Worm (Caenorhabditis elegans) whole organism, mixed stage, embryonic: ENCODE results near the gene F23A7.3.
A peak's percentile ranks its signal among the peaks of the same experiment; 100 is the strongest.
"Not testable (repeated sequence)": the region's sequence is repeated elsewhere in the genome, so short reads cannot be mapped to it uniquely, and the experiment has no call there.

ENCODE experiments used
- M03D4.4 ChIP-seq: sonication (generic microtip); optimal IDR thresholded peaks from 2 replicates; lab custom pipeline; 2017; ENCODE audit warnings: mild to moderate bottlenecking, missing genetic modification characterization, missing compliant biosample characterization
- bed-3 ChIP-seq: fragments of 200-800 bp; sonication (Bioruptor generic); optimal IDR thresholded peaks from 3 replicates; lab custom pipeline; 2018; ENCODE audit warnings: mild to moderate bottlenecking, missing genetic modification characterization, moderate library complexity, missing compliant biosample characterization
- blmp-1 ChIP-seq: fragments of 150-350 bp; optimal IDR thresholded peaks from 2 replicates; lab custom pipeline; 2014; ENCODE audit warnings: missing biosample characterization, missing genetic modification characterization
- ceh-39 ChIP-seq: fragments of 150-350 bp; optimal IDR thresholded peaks from 2 replicates; lab custom pipeline; 2014; ENCODE audit warnings: missing biosample characterization, missing genetic modification characterization
- ceh-43 ChIP-seq: fragments of 200-800 bp; sonication (Bioruptor generic); optimal IDR thresholded peaks from 2 replicates; lab custom pipeline; 2018; ENCODE audit warnings: mild to moderate bottlenecking, missing genetic modification characterization, moderate library complexity, missing compliant biosample characterization
- ceh-83 ChIP-seq: fragments of 200-800 bp; sonication (Bioruptor generic); optimal IDR thresholded peaks from 2 replicates; lab custom pipeline; 2018; ENCODE audit warnings: mild to moderate bottlenecking, missing genetic modification characterization, missing compliant biosample characterization
- ces-1 ChIP-seq: fragments of 150-350 bp; optimal IDR thresholded peaks from 2 replicates; lab custom pipeline; 2014; ENCODE audit warnings: missing biosample characterization, missing genetic modification reagents, missing genetic modification characterization
- cnd-1 ChIP-seq: fragments of 200-800 bp; sonication (Bioruptor generic); optimal IDR thresholded peaks from 2 replicates; lab custom pipeline; 2018; ENCODE audit warnings: mild to moderate bottlenecking, missing genetic modification characterization, missing compliant biosample characterization
- drap-1 ChIP-seq: fragments of 200-800 bp; sonication (Bioruptor generic); optimal IDR thresholded peaks from 3 replicates; lab custom pipeline; 2018; ENCODE audit warnings: mild to moderate bottlenecking, missing genetic modification characterization, missing compliant biosample characterization
- elt-1 ChIP-seq: sonication (generic microtip); optimal IDR thresholded peaks from 2 replicates; lab custom pipeline; 2017; ENCODE audit warnings: missing genetic modification characterization, mild to moderate bottlenecking, missing compliant biosample characterization, antibody characterized with exemption, moderate library complexity, borderline replicate concordance; ENCODE audit not compliant: insufficient read depth
- elt-3 ChIP-seq: fragments of 150-350 bp; optimal IDR thresholded peaks from 2 replicates; lab custom pipeline; 2014; ENCODE audit warnings: missing biosample characterization, missing genetic modification characterization
- flh-1 ChIP-seq: fragments of 200-800 bp; sonication (Bioruptor generic); optimal IDR thresholded peaks from 2 replicates; lab custom pipeline; 2018; ENCODE audit warnings: mild to moderate bottlenecking, missing genetic modification characterization, moderate library complexity, missing compliant biosample characterization
- ham-2 ChIP-seq: fragments of 200-800 bp; sonication (Bioruptor generic); optimal IDR thresholded peaks from 2 replicates; lab custom pipeline; 2018; ENCODE audit warnings: mild to moderate bottlenecking, missing genetic modification characterization, missing compliant biosample characterization
- hlh-1 ChIP-seq: fragments of 150-350 bp; optimal IDR thresholded peaks from 2 replicates; lab custom pipeline; 2014; ENCODE audit warnings: missing biosample characterization, missing genetic modification reagents, missing genetic modification characterization
- lin-13 ChIP-seq: fragments of 150-350 bp; optimal IDR thresholded peaks from 2 replicates; lab custom pipeline; 2014; ENCODE audit warnings: missing biosample characterization, missing genetic modification characterization
- lin-32 ChIP-seq: fragments of 200-800 bp; sonication (Bioruptor generic); optimal IDR thresholded peaks from 2 replicates; lab custom pipeline; 2018; ENCODE audit warnings: mild to moderate bottlenecking, missing genetic modification characterization, missing compliant biosample characterization
- lsy-2 ChIP-seq: fragments of 150-350 bp; optimal IDR thresholded peaks from 2 replicates; lab custom pipeline; 2014; ENCODE audit warnings: missing biosample characterization, missing genetic modification characterization
- mab-5 ChIP-seq: fragments of 150-350 bp; optimal IDR thresholded peaks from 2 replicates; lab custom pipeline; 2014; ENCODE audit warnings: missing biosample characterization, missing genetic modification characterization
- mep-1 ChIP-seq: fragments of 150-350 bp; optimal IDR thresholded peaks from 2 replicates; lab custom pipeline; 2017; ENCODE audit warnings: missing biosample characterization, missing genetic modification reagents, missing genetic modification characterization, inconsistent platforms
- mls-2 ChIP-seq: sonication (generic microtip); optimal IDR thresholded peaks from 2 replicates; lab custom pipeline; 2016; ENCODE audit warnings: mild to moderate bottlenecking, missing genetic modification characterization, moderate library complexity, missing compliant biosample characterization
- nhr-12 ChIP-seq: fragments of 150-350 bp; optimal IDR thresholded peaks from 2 replicates; lab custom pipeline; 2014; ENCODE audit warnings: missing biosample characterization, missing genetic modification characterization
- nhr-2 ChIP-seq: fragments of 150-350 bp; optimal IDR thresholded peaks from 2 replicates; lab custom pipeline; 2014; ENCODE audit warnings: missing biosample characterization, missing genetic modification characterization
- nhr-237 ChIP-seq: fragments of 150-350 bp; optimal IDR thresholded peaks from 2 replicates; lab custom pipeline; 2014; ENCODE audit warnings: missing biosample characterization, missing genetic modification characterization
- nhr-28 ChIP-seq: fragments of 150-350 bp; optimal IDR thresholded peaks from 2 replicates; lab custom pipeline; 2014; ENCODE audit warnings: missing biosample characterization, missing genetic modification characterization
- nhr-76 ChIP-seq: sonication (generic microtip); optimal IDR thresholded peaks from 2 replicates; lab custom pipeline; 2017; ENCODE audit warnings: missing biosample characterization, missing genetic modification characterization
- pha-4 ChIP-seq: fragments of 150-350 bp; optimal IDR thresholded peaks from 2 replicates; lab custom pipeline; 2018; ENCODE audit warnings: missing biosample characterization, missing genetic modification reagents, missing genetic modification characterization
- sem-2 ChIP-seq: fragments of 200-800 bp; sonication (Bioruptor generic); optimal IDR thresholded peaks from 2 replicates; lab custom pipeline; 2018; ENCODE audit warnings: mild to moderate bottlenecking, missing genetic modification characterization, missing compliant biosample characterization
- snpc-4 ChIP-seq: fragments of 150-350 bp; optimal IDR thresholded peaks from 2 replicates; lab custom pipeline; 2014; ENCODE audit warnings: missing biosample characterization, missing genetic modification characterization
- sptf-1 ChIP-seq: sonication (generic microtip); optimal IDR thresholded peaks from 2 replicates; lab custom pipeline; 2017; ENCODE audit warnings: mild to moderate bottlenecking, missing genetic modification characterization, moderate library complexity, missing compliant biosample characterization
- tbx-8 ChIP-seq: fragments of 200-800 bp; sonication (Bioruptor generic); optimal IDR thresholded peaks from 2 replicates; lab custom pipeline; 2018; ENCODE audit warnings: mild to moderate bottlenecking, missing genetic modification characterization, moderate library complexity, missing compliant biosample characterization
- unc-120 ChIP-seq: sonication (generic microtip); optimal IDR thresholded peaks from 2 replicates; lab custom pipeline; 2017; ENCODE audit warnings: missing genetic modification characterization, missing compliant biosample characterization; ENCODE audit not compliant: poor library complexity, severe bottlenecking
- unc-39 ChIP-seq: fragments of 150-350 bp; optimal IDR thresholded peaks from 2 replicates; lab custom pipeline; 2014; ENCODE audit warnings: missing biosample characterization, missing genetic modification characterization
- unc-62 ChIP-seq: fragments of 150-350 bp; optimal IDR thresholded peaks from 2 replicates; lab custom pipeline; 2014; ENCODE audit warnings: missing biosample characterization, missing genetic modification reagents, missing genetic modification characterization
- zip-8 ChIP-seq: fragments of 150-350 bp; optimal IDR thresholded peaks from 2 replicates; lab custom pipeline; 2014; ENCODE audit warnings: missing biosample characterization, missing genetic modification characterization
- ztf-11 ChIP-seq: fragments of 150-350 bp; optimal IDR thresholded peaks from 2 replicates; lab custom pipeline; 2014; ENCODE audit warnings: missing biosample characterization, missing genetic modification characterization

F23A7.3 gene

DNA sequence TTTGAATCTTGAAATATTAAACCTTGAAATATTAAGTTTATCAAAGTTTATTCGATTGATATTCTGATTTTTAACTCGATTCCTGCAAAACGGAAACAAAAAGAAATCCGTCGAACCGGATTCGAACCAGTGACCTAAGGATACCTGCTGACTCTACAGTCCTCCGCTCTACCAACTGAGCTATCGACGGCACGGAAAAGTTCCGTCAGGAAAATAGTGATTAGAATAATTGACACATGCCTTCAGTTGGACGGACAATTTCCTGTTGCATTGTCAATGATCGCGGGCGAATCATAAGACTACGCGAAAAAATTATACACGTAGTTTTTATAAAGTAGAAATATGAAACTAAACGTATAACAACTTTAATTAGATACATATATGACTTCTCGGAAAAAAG is 10.7 kb upstream of the F23A7.3 start:
- TF ChIP-seq elt-3 (tag; lab: Kevin White, UChicago) (no peak), mab-5 (tag; lab: Kevin White, UChicago) (no peak), ces-1 (GFP tag; lab: Kevin White, UChicago) (no peak), lin-32 (GFP tag; lab: Kevin White, UChicago) (no peak), cnd-1 (tag; lab: Kevin White, UChicago) (no peak), lin-13 (no peak), ham-2 (GFP tag; lab: Kevin White, UChicago) (no peak), sem-2 (GFP tag; lab: Kevin White, UChicago) (no peak), M03D4.4 (no peak)
- TF ChIP-seq, all 35 proteins: peak for 0

DNA sequence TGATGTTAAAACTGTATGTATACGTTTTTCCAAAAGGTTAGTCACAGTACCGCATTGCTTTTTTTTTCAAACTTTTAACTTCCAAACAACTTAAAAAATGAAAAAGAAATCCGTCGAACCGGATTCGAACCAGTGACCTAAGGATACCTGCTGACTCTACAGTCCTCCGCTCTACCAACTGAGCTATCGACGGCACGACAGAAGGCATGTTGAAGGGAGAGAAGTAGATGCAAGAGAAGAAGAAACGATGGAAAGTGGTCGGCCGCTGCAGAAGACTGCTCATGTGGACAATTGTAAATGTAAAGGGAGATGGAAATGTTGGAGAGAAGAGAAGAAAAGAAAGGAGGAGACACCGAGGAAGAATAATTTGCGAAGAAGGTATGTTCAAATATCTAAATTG is 10.2 kb upstream of the F23A7.3 start:
- TF ChIP-seq nhr-28 (tag; lab: Kevin White, UChicago) (peak; percentile 35), unc-120 (tag; lab: Kevin White, UChicago) (peak; percentile 62), tbx-8 (GFP tag; lab: Kevin White, UChicago) (peak; percentile 56), unc-39 (tag; lab: Kevin White, UChicago) (no peak), mls-2 (tag; lab: Kevin White, UChicago) (peak; percentile 92), unc-62 (GFP tag; lab: Kevin White, UChicago) (peak; percentile 68), mep-1 (tag; lab: Kevin White, UChicago) (peak; percentile 54), lin-13 (peak; percentile 61), nhr-2 (tag; lab: Kevin White, UChicago) (no peak), ztf-11 (tag; lab: Kevin White, UChicago) (peak; percentile 4), cnd-1 (tag; lab: Kevin White, UChicago) (peak; percentile 93), flh-1 (peak; percentile 51), bed-3 (peak; percentile 75), elt-1 (tag; lab: Kevin White, UChicago) (peak; percentile 35), hlh-1 (tag; lab: Kevin White, UChicago) (peak; percentile 68), nhr-237 (tag; lab: Kevin White, UChicago) (peak; percentile 87), blmp-1 (no peak), ham-2 (GFP tag; lab: Kevin White, UChicago) (peak; percentile 78), elt-3 (tag; lab: Kevin White, UChicago) (peak; percentile 10), sem-2 (GFP tag; lab: Kevin White, UChicago) (peak; percentile 82), ces-1 (GFP tag; lab: Kevin White, UChicago) (peak; percentile 47), drap-1 (GFP tag; lab: Kevin White, UChicago) (peak; percentile 93), ceh-83 (GFP tag; lab: Kevin White, UChicago) (peak; percentile 87), pha-4 (peak; percentile 17), nhr-76 (no peak), snpc-4 (tag; lab: Kevin White, UChicago) (no peak), zip-8 (tag; lab: Kevin White, UChicago) (no peak), lsy-2 (peak; percentile 44), nhr-12 (tag; lab: Kevin White, UChicago) (no peak), M03D4.4 (peak; percentile 91), ceh-43 (GFP tag; lab: Kevin White, UChicago) (peak; percentile 72), sptf-1 (tag; lab: Kevin White, UChicago) (peak; percentile 94), mab-5 (tag; lab: Kevin White, UChicago) (no peak), lin-32 (GFP tag; lab: Kevin White, UChicago) (peak; percentile 79), ceh-39 (peak; percentile 56)

DNA sequence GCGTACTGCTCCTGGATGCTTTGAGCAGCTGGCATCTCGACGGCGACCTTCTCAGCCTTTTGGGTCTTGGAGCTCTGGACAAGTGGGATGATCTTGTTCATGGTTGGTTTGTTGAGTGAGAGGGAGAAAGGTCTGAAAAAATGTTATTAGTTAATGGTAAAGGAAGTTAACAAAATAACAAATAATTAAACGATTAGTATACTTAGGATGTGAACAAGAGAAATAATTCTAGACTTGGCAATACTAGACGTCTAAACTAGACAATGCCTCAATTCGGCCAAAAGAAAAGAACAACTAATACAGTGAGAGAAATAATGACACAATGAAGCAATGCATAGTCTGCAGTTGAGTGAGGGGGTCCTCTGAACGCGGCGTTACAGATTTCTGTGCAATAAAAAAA is 9.3 kb upstream of the F23A7.3 start, which contains the start of gene R11.4:
Gene R11.4, minus strand, starts transcription at position 101 of the 400 bp plus-strand sequence.
- no peak for TF ChIP-seq flh-1
- TF ChIP-seq lin-32 (GFP tag; lab: Kevin White, UChicago): no peak

- not testable (repeated sequence) for TF ChIP-seq flh-1; snpc-4 (tag; lab: Kevin White, UChicago); elt-1 (tag; lab: Kevin White, UChicago)
Measured at ce11 chrX:16212306-16212705, 7.5 kb upstream of the F23A7.3 start, which contains the start of gene F23A7.4. Gene F23A7.4 (plus strand): TSS chrX:16212606.
